Fruit fly (Drosophila melanogaster) Kc167 (cell line): Measurements from ENCODE around the gene alphaTub84B.
A peak's percentile ranks its signal among the peaks of the same experiment; 100 is the strongest.

Experiments used
- Myc ChIP-seq: fragments of >200 bp; optimal IDR thresholded peaks from 2 replicates; lab custom pipeline; 2017; ENCODE audit warnings: missing external identifiers
- Sin3A ChIP-seq: fragments of >200 bp; optimal IDR thresholded peaks from 2 replicates; lab custom pipeline; 2018; ENCODE audit warnings: missing external identifiers
- h ChIP-seq: fragments of >200 bp; optimal IDR thresholded peaks from 3 replicates; lab custom pipeline; 2018; ENCODE audit warnings: missing external identifiers
- insv ChIP-seq: fragments of >200 bp; optimal IDR thresholded peaks from 3 replicates; lab custom pipeline; 2018; ENCODE audit warnings: missing external identifiers
- psq ChIP-seq: fragments of >200 bp; optimal IDR thresholded peaks from 2 replicates; lab custom pipeline; 2017; ENCODE audit warnings: missing external identifiers
- ttk ChIP-seq: sonication (Bioruptor generic); optimal IDR thresholded peaks from 2 replicates; lab custom pipeline; 2017; ENCODE audit warnings: missing external identifiers

The alphaTub84B gene

DNA sequence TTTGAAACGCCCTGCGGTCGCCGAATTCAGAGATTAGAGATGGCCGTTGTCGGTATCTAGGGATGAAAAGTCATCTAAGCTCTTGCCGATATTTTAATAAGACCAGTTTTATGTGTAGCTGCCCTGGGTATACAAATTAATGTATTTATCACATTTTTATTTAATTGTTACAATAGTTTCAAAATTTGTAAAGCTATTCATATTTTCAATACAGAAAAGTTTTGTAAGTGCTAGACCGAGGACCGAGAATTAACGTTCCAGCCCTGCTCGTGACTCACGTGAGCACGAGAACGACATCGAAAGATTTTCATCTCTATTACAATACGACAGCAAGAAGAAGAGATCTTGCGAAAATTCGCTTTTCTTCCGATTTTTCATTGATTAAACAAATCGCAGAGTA, 19.3 kb upstream of the alphaTub84B start, which contains the start of the genes CG1105 and CG1965:
CG1105 (minus strand) TSS at position 45 of the 400 bp plus-strand sequence.
CG1965 (plus strand) TSS at position 310 of the 400 bp plus-strand sequence.
- no peak for TF ChIP-seq ttk (lab: Kevin White, UChicago)

DNA sequence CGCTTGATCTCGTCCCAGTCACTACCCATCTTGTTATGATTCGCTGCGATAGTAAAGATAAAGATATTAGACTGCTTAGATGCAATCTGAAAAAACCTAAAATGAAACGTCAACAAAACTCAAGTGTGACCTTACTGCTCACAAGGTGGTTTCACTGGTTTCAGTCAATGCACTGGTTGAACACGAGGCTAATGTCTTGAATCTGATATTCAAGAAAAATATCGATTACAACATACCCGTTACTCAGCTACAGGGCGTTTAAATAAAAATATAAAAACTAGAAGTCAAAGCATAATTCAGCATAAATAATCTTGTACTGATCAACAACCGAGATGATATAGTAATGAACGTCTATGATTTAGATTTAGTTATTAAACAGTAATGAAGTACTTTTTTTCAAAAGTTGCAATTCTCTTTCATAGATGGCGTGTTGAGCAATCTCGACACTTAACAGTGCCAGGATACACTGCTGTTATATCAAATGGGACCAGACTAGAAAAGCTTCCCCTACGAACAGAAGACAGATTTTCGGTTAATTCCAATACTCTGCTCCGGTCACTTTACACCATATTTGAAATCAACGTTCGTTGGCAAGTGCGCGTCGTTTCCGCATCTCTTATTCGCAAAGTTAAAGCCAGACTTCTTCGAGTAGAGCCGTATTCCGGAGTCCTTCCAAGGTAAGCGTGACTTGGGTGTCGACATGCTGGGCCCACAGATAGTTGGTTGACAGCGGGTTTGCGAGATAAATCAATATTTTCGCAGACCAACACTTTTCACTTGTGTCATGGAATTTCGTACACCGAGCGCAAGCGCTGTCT, 11.9 kb upstream of the alphaTub84B start, which contains the start of the genes Ufl1 and CG1943:
Ufl1 (minus strand) TSS at position 156 of the 818 bp plus-strand sequence.
CG1943 (plus strand) TSS at position 563 of the 818 bp plus-strand sequence.
- no peak for TF ChIP-seq ttk (lab: Kevin White, UChicago)
- TF ChIP-seq Myc (lab: Kevin White, UChicago): no peak
- TF ChIP-seq psq (lab: Kevin White, UChicago): no peak
- TF ChIP-seq Sin3A (lab: Kevin White, UChicago): no peak
- no peak for TF ChIP-seq insv (lab: Kevin White, UChicago)
- TF ChIP-seq h (lab: Kevin White, UChicago): no peak

DNA sequence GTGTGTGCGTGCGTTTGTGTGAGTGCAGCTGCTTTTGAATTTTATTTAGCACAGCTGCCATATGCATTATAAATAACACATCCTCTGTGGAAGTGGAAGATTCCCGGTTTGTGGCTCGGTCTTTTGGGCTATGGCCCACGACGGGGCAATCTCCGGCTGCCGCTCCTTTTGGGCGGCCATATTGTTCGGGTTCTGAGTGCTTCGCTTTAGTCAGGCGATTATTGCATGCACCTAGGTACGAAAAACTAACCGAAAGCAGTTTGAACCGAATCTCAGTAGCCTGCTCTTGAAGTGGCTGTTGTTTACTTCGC, 11.3 kb upstream of the alphaTub84B start:
- no peak for TF ChIP-seq Sin3A (lab: Kevin White, UChicago)
- no peak for TF ChIP-seq Myc (lab: Kevin White, UChicago)
- TF ChIP-seq h (lab: Kevin White, UChicago): no peak
- no peak for TF ChIP-seq insv (lab: Kevin White, UChicago)
- no peak for TF ChIP-seq psq (lab: Kevin White, UChicago)
- TF ChIP-seq ttk (lab: Kevin White, UChicago): no peak

DNA sequence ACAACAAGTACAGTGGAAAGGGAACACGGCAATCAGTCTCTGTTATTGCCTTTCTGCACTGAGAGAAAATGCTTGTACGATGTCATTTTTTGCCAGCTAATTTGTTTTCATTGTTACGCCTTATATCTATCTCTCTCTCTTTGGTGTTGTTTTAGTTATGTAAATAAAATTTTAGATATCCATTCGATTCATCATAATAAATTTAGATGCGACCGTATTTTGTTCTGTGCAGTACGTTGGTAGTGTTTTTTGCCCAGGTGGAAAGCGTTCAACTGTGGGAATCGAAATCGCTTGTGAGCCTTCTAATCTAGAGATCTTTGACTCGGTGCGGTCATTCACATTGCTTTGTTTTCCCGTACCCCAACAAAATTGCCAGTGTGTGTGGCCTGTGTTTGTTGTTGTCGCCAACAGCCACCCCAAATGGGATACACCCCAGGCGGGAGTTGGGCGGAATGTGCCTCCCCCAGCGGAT, 10.7 kb upstream of the alphaTub84B start:
- TF ChIP-seq psq (lab: Kevin White, UChicago) (no peak), Sin3A (lab: Kevin White, UChicago) (no peak), h (lab: Kevin White, UChicago) (no peak), ttk (lab: Kevin White, UChicago) (peak; percentile 55), insv (lab: Kevin White, UChicago) (no peak), Myc (lab: Kevin White, UChicago) (no peak)

DNA sequence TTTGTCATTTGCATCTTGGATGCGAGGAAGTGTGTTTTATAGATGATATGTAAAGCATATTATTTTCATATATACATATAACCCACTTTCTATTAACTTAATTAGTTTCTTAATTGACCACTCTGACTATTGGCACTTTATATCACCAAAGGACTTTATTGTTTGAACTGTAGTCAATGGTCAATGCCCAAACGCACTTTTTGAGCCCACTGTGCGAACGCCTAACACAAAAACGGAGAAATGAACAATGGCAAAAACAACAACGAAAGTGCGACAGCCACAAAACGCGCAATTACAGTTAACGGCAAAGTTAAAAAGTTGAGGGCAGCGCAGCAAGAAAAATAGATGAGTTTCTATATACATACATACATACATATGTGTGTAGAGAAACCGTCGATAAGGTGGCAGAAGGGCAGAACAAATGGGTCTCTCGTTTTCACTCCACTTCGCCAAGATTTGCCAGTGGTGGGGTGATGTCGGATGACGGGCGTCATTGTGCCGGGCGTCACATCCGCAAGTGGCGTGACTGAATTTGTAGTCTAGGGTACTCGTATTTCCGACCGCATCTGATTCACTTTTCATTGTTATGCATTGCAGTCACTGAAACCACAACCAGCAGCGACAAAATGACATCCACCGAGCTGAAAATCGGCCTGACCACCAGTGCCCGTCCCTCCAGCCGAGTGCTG, 10.0 kb upstream of the alphaTub84B start:
- TF ChIP-seq Myc (lab: Kevin White, UChicago): no peak
- no peak for TF ChIP-seq insv (lab: Kevin White, UChicago)
- TF ChIP-seq Sin3A (lab: Kevin White, UChicago): no peak
- TF ChIP-seq psq (lab: Kevin White, UChicago): no peak
- TF ChIP-seq ttk (lab: Kevin White, UChicago): no peak
- TF ChIP-seq h (lab: Kevin White, UChicago): no peak

DNA sequence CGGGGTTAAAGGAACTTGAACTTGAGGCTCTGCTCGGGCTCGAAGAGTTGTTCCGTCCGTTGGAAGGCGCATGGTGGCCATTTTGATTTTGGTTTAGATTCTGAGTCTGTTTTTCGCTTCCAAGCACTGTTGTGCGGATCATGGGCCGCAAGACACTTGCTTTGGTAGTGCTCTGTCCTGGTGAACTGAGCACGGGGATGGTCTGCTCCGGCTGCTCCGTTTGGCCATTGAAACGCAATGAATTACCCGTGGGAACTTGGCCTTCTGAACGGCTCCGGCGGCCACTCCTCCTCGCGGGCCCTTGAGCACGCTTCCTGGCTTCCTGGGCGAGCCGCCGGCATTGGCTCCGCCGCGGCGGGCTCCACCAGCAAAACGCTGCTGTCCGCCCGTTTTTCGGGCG, 6.7 kb upstream of the alphaTub84B start:
- no peak for TF ChIP-seq Sin3A (lab: Kevin White, UChicago)
- no peak for TF ChIP-seq insv (lab: Kevin White, UChicago)
- no peak for TF ChIP-seq psq (lab: Kevin White, UChicago)
- no peak for TF ChIP-seq Myc (lab: Kevin White, UChicago)
- no peak for TF ChIP-seq h (lab: Kevin White, UChicago)
- no peak for TF ChIP-seq ttk (lab: Kevin White, UChicago)

DNA sequence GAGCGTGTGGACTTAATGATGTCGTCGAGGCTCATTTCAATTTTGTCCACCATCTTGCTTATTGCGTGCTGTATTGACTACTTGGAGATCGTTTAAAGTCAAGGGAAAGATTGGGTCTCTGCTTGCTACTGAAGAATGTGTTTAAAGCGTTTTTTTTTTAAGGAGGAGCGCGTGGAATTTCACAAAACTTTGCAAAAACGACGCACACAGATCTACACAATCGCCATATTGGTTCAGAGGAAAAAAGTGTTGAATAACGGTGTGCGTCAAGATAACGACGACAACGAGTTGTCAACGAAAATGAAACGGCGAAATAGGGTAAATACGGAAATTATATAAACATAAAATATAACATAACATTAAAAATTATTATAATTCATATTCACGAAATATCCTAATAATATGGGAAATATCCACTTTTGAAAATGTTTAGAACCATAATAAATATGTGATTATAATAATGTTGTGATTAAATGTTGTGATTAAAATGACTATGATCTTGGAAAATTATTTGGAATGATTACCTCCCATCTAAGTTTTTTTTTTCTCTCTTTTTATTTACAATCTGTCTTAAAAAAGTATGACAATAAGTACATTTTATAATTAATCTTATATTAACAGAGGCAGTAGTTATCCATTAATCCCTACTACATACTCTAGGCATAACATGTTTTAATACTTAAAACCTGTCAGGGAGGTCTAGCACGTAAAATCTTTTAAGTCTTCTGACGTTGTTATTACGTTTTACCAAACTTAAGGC, 6.1 kb upstream of the alphaTub84B start, which contains the start of gene Ref1:
Ref1 (minus strand) TSS at position 231 of the 760 bp plus-strand sequence.
- no peak for TF ChIP-seq Sin3A (lab: Kevin White, UChicago)
- no peak for TF ChIP-seq psq (lab: Kevin White, UChicago)
- no peak for TF ChIP-seq insv (lab: Kevin White, UChicago)
- TF ChIP-seq ttk (lab: Kevin White, UChicago): no peak
- no peak for TF ChIP-seq Myc (lab: Kevin White, UChicago)
- no peak for TF ChIP-seq h (lab: Kevin White, UChicago)

DNA sequence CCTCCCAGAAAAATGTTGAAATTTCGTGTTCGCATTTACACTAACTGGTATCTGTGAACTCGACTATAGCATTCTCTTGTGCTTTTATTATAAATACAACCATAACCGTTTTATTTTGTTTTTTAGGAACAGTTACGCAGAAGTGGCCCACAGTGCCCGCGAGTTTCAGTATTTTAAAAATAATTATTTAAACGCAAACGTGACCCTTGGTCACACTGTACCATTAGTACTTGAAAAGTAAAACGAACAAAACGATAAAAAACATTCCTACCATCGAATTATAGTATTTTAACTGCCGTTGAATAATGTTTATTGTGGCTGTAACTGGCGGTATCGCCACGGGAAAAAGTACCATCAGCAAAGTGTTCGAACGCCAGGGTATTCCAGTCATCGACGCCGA, 4.4 kb upstream of the alphaTub84B start, which contains the start of gene Dpck:
Dpck (plus strand) TSS at position 211 of the 400 bp plus-strand sequence.
- TF ChIP-seq Sin3A (lab: Kevin White, UChicago): no peak
- no peak for TF ChIP-seq ttk (lab: Kevin White, UChicago)
- TF ChIP-seq psq (lab: Kevin White, UChicago): no peak
- TF ChIP-seq Myc (lab: Kevin White, UChicago): no peak
- TF ChIP-seq h (lab: Kevin White, UChicago): no peak
- no peak for TF ChIP-seq insv (lab: Kevin White, UChicago)

DNA sequence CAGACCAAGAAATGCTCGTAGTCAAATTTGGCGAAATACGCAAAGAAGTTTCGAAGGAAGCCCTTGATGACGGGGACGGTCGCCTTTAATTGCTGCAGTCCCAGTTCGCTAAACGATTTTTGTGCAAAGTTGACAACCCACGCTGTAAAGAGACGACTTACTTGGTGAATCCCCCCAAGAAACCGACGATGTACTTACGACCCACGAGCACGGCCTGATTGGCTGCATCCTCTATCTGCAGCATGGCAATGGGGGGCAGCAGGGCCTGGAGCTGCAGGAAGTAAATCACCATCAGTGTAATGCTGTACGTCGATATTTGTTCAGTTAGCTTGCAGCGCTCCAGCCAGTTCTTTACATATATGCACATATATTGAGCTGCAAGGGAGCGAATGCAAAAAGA, 2.6 kb upstream of the alphaTub84B start:
- no peak for TF ChIP-seq h (lab: Kevin White, UChicago)
- no peak for TF ChIP-seq ttk (lab: Kevin White, UChicago)
- TF ChIP-seq insv (lab: Kevin White, UChicago): no peak
- no peak for TF ChIP-seq Myc (lab: Kevin White, UChicago)
- no peak for TF ChIP-seq Sin3A (lab: Kevin White, UChicago)
- TF ChIP-seq psq (lab: Kevin White, UChicago): no peak

DNA sequence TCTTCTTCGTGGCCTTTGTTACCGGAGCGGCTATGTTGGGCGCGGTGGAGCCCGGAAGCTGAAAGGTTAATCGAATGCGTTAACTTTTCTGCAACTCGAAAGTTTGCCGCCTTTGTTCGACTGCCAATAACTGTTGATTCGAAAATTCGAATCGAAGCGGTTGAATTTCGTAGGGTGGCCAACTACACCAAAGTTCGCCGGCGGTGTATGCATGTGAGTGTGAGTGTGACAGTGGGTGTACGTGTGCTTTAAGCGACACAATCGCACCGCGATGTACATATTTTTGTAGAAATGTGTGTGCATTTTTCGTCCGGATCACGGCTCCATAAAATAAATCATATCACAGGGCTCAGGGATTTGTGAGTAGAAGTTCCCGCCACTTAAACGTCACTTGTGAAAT, 944 bp upstream of the alphaTub84B start:
- TF ChIP-seq insv (lab: Kevin White, UChicago) (no peak), psq (lab: Kevin White, UChicago) (no peak), Myc (lab: Kevin White, UChicago) (no peak), Sin3A (lab: Kevin White, UChicago) (no peak), h (lab: Kevin White, UChicago) (no peak), ttk (lab: Kevin White, UChicago) (no peak)
